Worm (Caenorhabditis elegans): ENCODE data around the gene arx-4.

ce11 chrIII:886726-887125, 24.6 kb downstream of the arx-4 start, which contains the start of gene zer-1:
- TF ChIP-seq him-1 (tag; optimal IDR thresholded peaks at IDR 0.05) = no peak
- no peak for TF ChIP-seq W03F9.2 (tag; optimal IDR thresholded peaks at IDR 0.05)
- no peak for TF ChIP-seq dao-5 (tag; optimal IDR thresholded peaks at IDR 0.05)

All from whole organism, L4/young adult.